Worm (Caenorhabditis elegans): ENCODE measurements around the gene srbc-57.

The srbc-57 gene

DNA sequence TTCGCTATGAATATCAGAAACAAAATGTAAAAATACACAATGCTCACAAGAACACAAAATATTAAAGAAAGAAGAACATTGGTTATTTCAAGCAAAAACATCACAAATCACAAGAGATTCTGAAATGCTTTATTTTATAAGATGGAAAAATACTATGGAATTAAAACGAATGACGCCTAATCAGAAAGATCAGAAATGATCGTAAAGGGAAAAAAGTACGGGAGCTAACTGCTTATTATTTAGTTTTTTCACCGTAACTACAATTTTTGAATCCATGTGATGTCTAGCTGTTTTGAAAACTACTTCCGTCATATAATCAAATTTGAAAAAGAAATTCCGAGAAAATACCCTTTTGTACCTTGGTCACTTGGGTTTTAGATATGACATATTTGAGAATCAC is at the start of gene srbc-57:
srbc-57 (minus strand) TSS at position 101 of the 400 bp plus-strand sequence.
- TF ChIP-seq fkh-10 (GFP tag; optimal IDR thresholded peaks at IDR 0.05) (no peak), nhr-111 (GFP tag; optimal IDR thresholded peaks at IDR 0.05) (no peak), madf-9 (GFP tag; conservative IDR thresholded peaks at IDR 0.05) (no peak), skn-1 (tag; optimal IDR thresholded peaks at IDR 0.05) (no peak), snpc-4 (tag; optimal IDR thresholded peaks at IDR 0.05) (no peak), Y105C5A.15 (GFP tag; IDR thresholded peaks at IDR 0.05) (no peak), zfp-2 (tag; optimal IDR thresholded peaks at IDR 0.05) (no peak), daf-16 (GFP tag; optimal IDR thresholded peaks at IDR 0.05) (no peak), daf-16 (tag; optimal IDR thresholded peaks at IDR 0.05) (no peak), pqm-1 (tag; optimal IDR thresholded peaks at IDR 0.05) (no peak)

DNA sequence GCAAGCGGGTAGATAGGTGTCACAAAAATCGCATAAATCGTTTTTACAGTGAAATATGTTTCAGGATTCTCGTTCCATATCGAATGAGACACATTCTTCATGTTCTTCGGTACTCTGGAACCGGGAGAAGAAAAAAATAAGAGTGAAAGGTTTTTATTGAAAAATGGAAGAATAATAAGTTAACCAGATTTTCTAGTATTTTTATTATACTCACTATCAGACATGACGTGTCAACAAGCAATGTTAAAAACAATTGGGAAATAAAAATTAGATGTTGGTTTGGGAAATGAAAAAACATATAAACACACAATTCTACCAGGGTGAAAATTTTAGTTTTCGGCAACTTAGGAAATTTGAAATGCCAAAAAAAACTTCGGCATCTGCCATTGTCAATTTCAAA is 44.1 kb upstream of the srbc-57 start, which contains the start of gene srh-37:
srh-37 (minus strand) TSS at position 101 of the 400 bp plus-strand sequence.
- no peak for TF ChIP-seq hlh-30 (tag; optimal IDR thresholded peaks at IDR 0.05; ENCODE audit: insufficient read depth)
- TF ChIP-seq nhr-6 (tag; optimal IDR thresholded peaks at IDR 0.05) = no peak
- TF ChIP-seq madf-5 (GFP tag; IDR thresholded peaks at IDR 0.05) = no peak

DNA sequence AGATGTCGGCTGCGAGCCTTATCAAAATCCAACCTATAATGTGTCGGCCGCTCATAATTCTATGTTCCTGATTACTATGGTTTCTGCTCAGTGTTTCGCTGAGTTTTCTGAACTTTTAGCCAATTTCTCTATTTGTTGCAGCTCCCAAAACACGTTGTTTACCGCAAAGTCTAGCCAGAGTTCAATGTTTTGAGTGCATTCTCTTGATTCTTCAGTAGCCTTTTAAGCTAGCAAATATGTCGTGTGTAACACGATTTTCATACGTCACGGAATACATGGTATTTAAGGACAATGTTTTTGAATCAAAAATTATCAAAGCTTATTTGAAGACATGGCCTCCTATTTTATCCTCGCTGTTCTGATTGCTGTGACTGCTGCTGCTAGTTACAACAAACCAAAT is 36.8 kb upstream of the srbc-57 start, which contains the start of gene srlf-19:
srlf-19 (plus strand) TSS at position 301 of the 400 bp plus-strand sequence.
- TF ChIP-seq lim-7 (GFP tag; IDR thresholded peaks at IDR 0.05) (no peak), nhr-102 (tag; optimal IDR thresholded peaks at IDR 0.05) (no peak), cey-2 (tag; optimal IDR thresholded peaks at IDR 0.05; ENCODE audit: borderline replicate concordance, insufficient read depth) (no peak)

DNA sequence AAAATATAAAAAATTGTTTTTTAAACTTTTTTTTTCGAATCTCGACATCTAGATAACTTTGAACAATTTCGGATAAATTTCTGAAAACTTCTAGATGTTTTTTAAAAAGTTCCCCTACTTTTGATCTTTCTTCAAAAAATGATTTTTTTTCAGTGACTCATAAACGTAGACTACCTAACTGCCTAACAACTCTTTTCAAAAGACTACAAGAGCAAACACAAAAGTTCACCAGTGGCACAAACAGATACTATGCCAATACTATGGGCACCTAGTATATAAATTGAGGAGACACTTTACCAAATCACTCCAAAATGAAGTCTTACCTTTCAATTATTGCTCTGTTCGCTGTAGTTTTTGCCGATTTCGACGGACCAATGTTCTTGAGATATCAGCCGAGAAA is 35.4 kb upstream of the srbc-57 start, which contains the start of gene srlf-35:
srlf-35 (plus strand) TSS at position 301 of the 400 bp plus-strand sequence.
- TF ChIP-seq nhr-76 (tag; optimal IDR thresholded peaks at IDR 0.05) = no peak
- no peak for TF ChIP-seq dmd-8 (GFP tag; IDR thresholded peaks at IDR 0.05)
- TF ChIP-seq daf-16 (GFP tag; optimal IDR thresholded peaks at IDR 0.05) = no peak
- TF ChIP-seq daf-16 (tag; optimal IDR thresholded peaks at IDR 0.05) = no peak
- TF ChIP-seq vab-7 (GFP tag; IDR thresholded peaks at IDR 0.05) = no peak
- TF ChIP-seq ZK337.2 (GFP tag; IDR thresholded peaks at IDR 0.05) = no peak
- no peak for TF ChIP-seq dmd-6 (GFP tag; IDR thresholded peaks at IDR 0.05)
- TF ChIP-seq spr-1 (tag; optimal IDR thresholded peaks at IDR 0.05) = no peak
- no peak for TF ChIP-seq jun-1 (tag; optimal IDR thresholded peaks at IDR 0.05)
- no peak for TF ChIP-seq nhr-28 (tag; optimal IDR thresholded peaks at IDR 0.05)
- TF ChIP-seq F44E2.7 (GFP tag; IDR thresholded peaks at IDR 0.05) = no peak
- TF ChIP-seq fkh-10 (GFP tag; optimal IDR thresholded peaks at IDR 0.05) = no peak
- TF ChIP-seq unc-130 (GFP tag; optimal IDR thresholded peaks at IDR 0.05) = no peak
- no peak for TF ChIP-seq T26A8.4 (GFP tag; IDR thresholded peaks at IDR 0.05)
- no peak for TF ChIP-seq fos-1 (tag; optimal IDR thresholded peaks at IDR 0.05)
- no peak for TF ChIP-seq dmd-9 (GFP tag; IDR thresholded peaks at IDR 0.05)
- no peak for TF ChIP-seq nhr-10 (tag; optimal IDR thresholded peaks at IDR 0.05)
- no peak for TF ChIP-seq F37D6.2 (tag; optimal IDR thresholded peaks at IDR 0.05)
- TF ChIP-seq lim-7 (GFP tag; IDR thresholded peaks at IDR 0.05) = no peak
- TF ChIP-seq Y105C5A.15 (GFP tag; IDR thresholded peaks at IDR 0.05) = no peak
- no peak for TF ChIP-seq Y75B8A.6 (GFP tag; IDR thresholded peaks at IDR 0.05)

DNA sequence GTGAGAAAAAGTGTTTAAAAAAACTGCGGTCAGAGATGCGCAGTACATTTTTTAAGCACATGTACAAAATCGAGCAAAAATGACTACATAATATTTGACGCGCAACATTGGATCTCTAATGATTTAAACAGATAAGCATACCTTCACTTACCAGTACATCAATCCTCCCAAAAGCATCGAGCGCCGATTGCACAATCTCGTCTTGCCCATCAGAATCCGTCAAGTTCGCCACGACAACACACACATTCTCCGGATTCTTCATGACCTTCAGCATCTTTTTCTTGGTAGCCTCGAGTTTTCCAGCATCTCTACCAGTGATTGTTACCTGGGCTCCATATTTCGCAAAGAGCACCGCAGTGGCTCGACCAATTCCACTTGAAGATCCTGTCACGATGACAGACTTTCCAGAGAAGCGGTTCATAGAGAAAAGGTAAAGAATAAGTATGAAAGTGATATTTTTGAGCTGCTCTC is 34.5 kb upstream of the srbc-57 start, which contains the start of gene T01G6.10:
T01G6.10 (minus strand) TSS at position 421 of the 471 bp plus-strand sequence.
- peak; percentile 96 for TF ChIP-seq aha-1 (tag)
- TF ChIP-seq nhr-111 (GFP tag; optimal IDR thresholded peaks at IDR 0.05) = no peak

DNA sequence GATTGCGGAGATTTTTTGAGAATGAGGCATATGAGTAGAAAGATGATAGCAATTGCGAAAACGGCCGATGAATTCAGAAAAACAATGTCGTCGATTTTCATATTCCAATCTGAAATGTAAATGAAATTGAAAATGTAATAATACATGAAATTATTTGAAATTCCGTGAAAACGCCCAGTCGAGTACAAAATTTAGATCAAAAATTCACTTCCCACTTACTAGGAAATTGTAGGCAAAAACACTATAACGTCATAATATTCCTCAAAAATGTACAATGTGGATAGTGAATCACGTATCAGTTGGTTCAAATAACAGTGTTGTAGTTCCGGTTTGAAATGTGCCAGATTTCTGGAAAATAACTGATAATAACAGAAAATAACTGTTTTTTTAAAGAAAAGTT is 32.9 kb upstream of the srbc-57 start, which contains the start of gene str-256:
str-256 (minus strand) TSS at position 101 of the 400 bp plus-strand sequence.
- no peak for TF ChIP-seq nhr-41 (GFP tag; IDR thresholded peaks at IDR 0.05)
- no peak for TF ChIP-seq zfp-3 (GFP tag; conservative IDR thresholded peaks at IDR 0.05)
- no peak for TF ChIP-seq Y75B8A.6 (GFP tag; IDR thresholded peaks at IDR 0.05)
- no peak for TF ChIP-seq nhr-77 (tag; optimal IDR thresholded peaks at IDR 0.05)
- TF ChIP-seq dmd-8 (GFP tag; IDR thresholded peaks at IDR 0.05) = no peak
- no peak for TF ChIP-seq ceh-20 (GFP tag; IDR thresholded peaks at IDR 0.05)
- TF ChIP-seq nhr-28 (tag; optimal IDR thresholded peaks at IDR 0.05) = no peak
- no peak for TF ChIP-seq spr-1 (tag; optimal IDR thresholded peaks at IDR 0.05)
- no peak for TF ChIP-seq aha-1 (tag)
- no peak for TF ChIP-seq F10B5.3 (tag; optimal IDR thresholded peaks at IDR 0.05)
- no peak for TF ChIP-seq pha-4 (GFP tag; IDR thresholded peaks at IDR 0.05)
- no peak for TF ChIP-seq pha-4 (tag; optimal IDR thresholded peaks at IDR 0.05)
- TF ChIP-seq madf-9 (GFP tag; conservative IDR thresholded peaks at IDR 0.05) = no peak
- no peak for TF ChIP-seq vab-7 (GFP tag; IDR thresholded peaks at IDR 0.05)
- TF ChIP-seq mxl-3 (GFP tag; optimal IDR thresholded peaks at IDR 0.05) = no peak
- TF ChIP-seq gei-8 (GFP tag; optimal IDR thresholded peaks at IDR 0.05) = no peak
